Worm (Caenorhabditis elegans) whole organism, late embryonic: ENCODE results near the gene ncap-1.

ENCODE experiments used
- ceh-24 ChIP-seq: sonication (generic microtip); optimal IDR thresholded peaks from 2 replicates; lab custom pipeline; 2016; ENCODE audit warnings: mild to moderate bottlenecking, missing genetic modification characterization, missing compliant biosample characterization
- fax-1 ChIP-seq: sonication (generic microtip); optimal IDR thresholded peaks from 2 replicates; lab custom pipeline; 2016; ENCODE audit warnings: missing genotype, missing genetic modification characterization, missing compliant biosample characterization
- fkh-6 ChIP-seq: sonication (generic microtip); optimal IDR thresholded peaks from 2 replicates; lab custom pipeline; 2016; ENCODE audit warnings: missing genetic modification characterization, missing compliant biosample characterization
- pros-1 ChIP-seq: fragments of 150-350 bp; optimal IDR thresholded peaks from 2 replicates; lab custom pipeline; 2014; ENCODE audit warnings: missing biosample characterization, missing genetic modification reagents, missing genetic modification characterization
- rnt-1 ChIP-seq: sonication (generic microtip); optimal IDR thresholded peaks from 2 replicates; lab custom pipeline; 2016; ENCODE audit warnings: missing genetic modification characterization, missing compliant biosample characterization
- ztf-16 ChIP-seq: sonication (generic microtip); optimal IDR thresholded peaks from 2 replicates; lab custom pipeline; 2017; ENCODE audit warnings: missing genetic modification characterization, missing compliant biosample characterization

DNA sequence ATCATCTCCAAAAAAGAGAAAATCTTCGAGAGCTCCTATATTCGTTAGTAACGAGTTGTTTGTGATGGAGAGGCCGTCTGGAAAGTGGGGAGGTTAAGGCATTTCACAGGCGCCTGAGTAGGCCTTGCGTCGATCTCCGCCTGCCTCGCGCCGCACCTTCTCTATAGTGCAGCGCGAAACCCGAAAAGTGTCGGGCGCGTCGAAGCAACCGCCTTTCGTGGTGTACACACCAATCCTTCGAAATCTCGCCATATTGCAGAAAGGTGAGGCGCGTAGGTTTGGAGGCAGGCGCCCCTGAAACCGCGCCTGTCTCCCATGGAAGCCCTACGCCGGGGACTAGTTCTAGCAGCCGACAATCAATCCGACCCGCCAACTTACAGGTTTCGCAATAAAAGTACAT, 10.7 kb upstream of the ncap-1 start:
- TF ChIP-seq rnt-1 (tag; lab: Kevin White, UChicago) (no peak), ceh-24 (tag; lab: Kevin White, UChicago) (no peak), fkh-6 (no peak), pros-1 (no peak), ztf-16 (tag; lab: Kevin White, UChicago) (no peak), fax-1 (tag; lab: Kevin White, UChicago) (no peak)
